Worm (Caenorhabditis elegans) whole organism, L1 larva: ENCODE measurements around the gene sqv-1.

Experiments
- ceh-82 ChIP-seq, 3 experiments: fragments of 150-350 bp in 1 of 3; sonication (generic microtip) in 2 of 3; optimal IDR thresholded peaks; 2 replicates each; lab custom pipeline; 2014 to 2017; ENCODE audit warnings: missing biosample characterization in 3 of 3, missing genetic modification characterization in 3 of 3
- mab-9 ChIP-seq: fragments of 200-800 bp; sonication (Bioruptor generic); IDR thresholded peaks from 2 replicates; pipeline ENCODE4 v1.3.6; 2022; ENCODE audit warnings: missing genetic modification reagents, missing genetic modification characterization, missing compliant biosample characterization
- nhr-11 ChIP-seq: fragments of 150-350 bp; optimal IDR thresholded peaks from 2 replicates; lab custom pipeline; 2014; ENCODE audit warnings: missing biosample characterization, missing genetic modification characterization
- nhr-12 ChIP-seq: sonication (generic microtip); optimal IDR thresholded peaks from 2 replicates; lab custom pipeline; 2017; ENCODE audit warnings: missing biosample characterization, missing genetic modification characterization
- nhr-71 ChIP-seq: sonication (generic microtip); optimal IDR thresholded peaks from 2 replicates; lab custom pipeline; 2016; ENCODE audit warnings: mild to moderate bottlenecking, missing genetic modification characterization, moderate library complexity, missing compliant biosample characterization

DNA sequence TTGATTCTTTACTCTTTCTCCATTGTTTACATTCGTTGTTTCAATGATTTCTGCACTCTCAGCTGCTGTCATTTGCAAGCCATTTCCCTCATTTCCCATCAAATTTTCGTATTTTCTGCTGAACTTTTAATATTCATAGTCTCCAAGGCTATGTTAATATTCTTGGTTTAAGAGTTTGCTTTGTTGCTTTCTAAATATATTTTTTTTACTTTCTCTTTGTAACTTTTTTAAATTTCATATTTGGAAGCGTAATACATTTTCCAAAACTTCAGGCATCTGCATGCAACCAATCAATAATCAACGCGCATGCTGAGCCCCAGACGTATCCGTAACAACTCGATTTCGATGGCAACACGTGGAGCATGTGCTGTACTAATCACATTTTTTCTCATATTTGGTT, at the start of gene sqv-1:
- no peak for TF ChIP-seq ceh-82 (tag; optimal IDR thresholded peaks at IDR 0.05; lab: Kevin White, UChicago)
- TF ChIP-seq nhr-12 (tag; lab: Kevin White, UChicago) = no peak
- no peak for TF ChIP-seq mab-9 (GFP tag; lab: Robert Waterston, UW)
- TF ChIP-seq nhr-11 = no peak
- no peak for TF ChIP-seq nhr-71
